Worm (Caenorhabditis elegans) whole organism, late embryonic: ENCODE data around the gene magu-4.

Experiments
- ama-1 ChIP-seq: fragments of 150-350 bp; optimal IDR thresholded peaks from 2 replicates; lab custom pipeline; 2014
- ceh-48 ChIP-seq: sonication (generic microtip); optimal IDR thresholded peaks from 2 replicates; lab custom pipeline; 2016; ENCODE audit warnings: missing genetic modification characterization, inconsistent platforms, missing compliant biosample characterization
- dmd-4 ChIP-seq: sonication (generic microtip); optimal IDR thresholded peaks from 2 replicates; lab custom pipeline; 2016; ENCODE audit warnings: borderline replicate concordance, missing genetic modification characterization, missing compliant biosample characterization
- elt-2 ChIP-seq: sonication (generic microtip); optimal IDR thresholded peaks from 2 replicates; lab custom pipeline; 2016; ENCODE audit warnings: missing genetic modification reagents, missing genetic modification characterization, missing compliant biosample characterization
- pha-4 ChIP-seq: fragments of 150-350 bp; optimal IDR thresholded peaks from 2 replicates; lab custom pipeline; 2018; ENCODE audit warnings: missing biosample characterization, missing genetic modification reagents, missing genetic modification characterization
- pqm-1 ChIP-seq: sonication (generic microtip); optimal IDR thresholded peaks from 2 replicates; lab custom pipeline; 2016; ENCODE audit warnings: missing genetic modification characterization, missing compliant biosample characterization
- unc-55 ChIP-seq: sonication (generic microtip); optimal IDR thresholded peaks from 2 replicates; lab custom pipeline; 2017; ENCODE audit warnings: missing biosample characterization, missing genetic modification reagents, missing genetic modification characterization

DNA sequence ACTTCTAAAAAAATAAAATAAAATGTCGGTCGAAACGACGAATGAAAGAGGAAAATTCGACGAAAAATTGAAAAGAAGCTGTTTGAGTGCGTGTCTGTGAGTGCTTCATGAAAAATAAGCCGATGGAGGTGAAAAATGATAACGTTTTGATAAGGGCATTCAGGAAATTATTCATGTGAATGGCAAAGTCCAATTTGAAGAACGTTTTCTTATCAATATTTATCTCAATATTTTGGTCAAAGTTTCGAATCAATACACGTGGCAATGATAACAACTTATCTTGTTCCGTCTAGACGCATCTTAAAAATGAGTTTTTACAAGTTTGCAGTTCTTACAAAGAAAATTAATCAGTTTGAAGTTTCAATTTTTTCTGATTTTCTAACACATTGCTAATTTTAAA lies 49.6 kb downstream of the magu-4 start:
- TF ChIP-seq dmd-4 (tag; lab: Kevin White, UChicago), result no peak
- peak; percentile 91 for TF ChIP-seq elt-2
- no peak for TF ChIP-seq ama-1
- TF ChIP-seq pha-4 (tag; lab: Kevin White, UChicago), result no peak
- no peak for TF ChIP-seq ceh-48
- no peak for TF ChIP-seq unc-55 (GFP tag; lab: Kevin White, UChicago)
- TF ChIP-seq pqm-1, result no peak
